Fruit fly (Drosophila melanogaster): ENCODE data around the gene CG31710.

DNA sequence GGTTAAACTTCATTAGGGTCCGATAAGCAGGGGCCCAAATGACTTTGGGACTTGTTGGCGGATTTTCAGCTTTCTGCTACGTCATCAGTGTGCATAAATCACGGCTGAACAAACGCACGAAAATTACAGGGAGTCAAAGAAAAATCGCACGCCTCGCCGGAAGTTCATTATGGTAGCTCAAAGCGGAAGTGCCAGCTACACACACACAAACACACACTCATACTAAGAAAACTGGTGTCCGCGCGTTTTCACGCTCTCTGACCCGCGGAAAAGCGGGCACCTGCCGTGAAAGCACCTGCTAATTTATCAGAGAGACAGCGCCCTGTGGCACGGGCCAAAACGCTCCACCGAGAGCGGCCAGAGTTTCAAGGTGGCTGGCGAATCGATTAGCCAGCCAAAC is 31.6 kb upstream of the CG31710 start:
- TF ChIP-seq insv (optimal IDR thresholded peaks at IDR 0.05) (no peak), h (optimal IDR thresholded peaks at IDR 0.05) (no peak), psq (optimal IDR thresholded peaks at IDR 0.05) (no peak), Sin3A (optimal IDR thresholded peaks at IDR 0.05) (no peak), Myc (optimal IDR thresholded peaks at IDR 0.05) (no peak), ttk (optimal IDR thresholded peaks at IDR 0.05) (no peak)

All from Kc167 (cell line).